Worm (Caenorhabditis elegans): ENCODE results near the gene Y116A8C.27.

Y116A8C.27 gene

DNA sequence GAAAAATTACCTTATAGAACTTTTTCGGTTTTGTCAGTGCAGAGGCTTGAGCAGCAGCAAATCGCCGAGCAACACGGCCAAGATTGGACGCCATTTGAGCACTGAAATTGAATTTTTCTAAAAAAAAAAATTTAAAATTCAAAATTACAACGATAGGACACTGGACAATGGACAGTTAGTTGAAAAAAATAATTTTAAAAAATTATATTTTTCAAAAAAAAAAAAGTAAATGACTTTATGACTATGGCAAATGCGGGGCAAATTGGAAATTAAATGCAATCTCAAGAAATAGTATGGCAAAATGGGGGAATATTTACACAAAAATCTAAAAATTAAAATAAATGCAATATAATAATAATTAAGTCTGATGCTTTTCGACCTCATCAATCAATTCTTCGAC is at the start of gene Y116A8C.27:
Gene Y116A8C.27 (minus strand): TSS at position 101 of the 400 bp plus-strand sequence.
- TF ChIP-seq him-1 (tag; optimal IDR thresholded peaks at IDR 0.05) (no peak), dao-5 (tag; optimal IDR thresholded peaks at IDR 0.05) (no peak), W03F9.2 (tag; optimal IDR thresholded peaks at IDR 0.05) (no peak)

DNA sequence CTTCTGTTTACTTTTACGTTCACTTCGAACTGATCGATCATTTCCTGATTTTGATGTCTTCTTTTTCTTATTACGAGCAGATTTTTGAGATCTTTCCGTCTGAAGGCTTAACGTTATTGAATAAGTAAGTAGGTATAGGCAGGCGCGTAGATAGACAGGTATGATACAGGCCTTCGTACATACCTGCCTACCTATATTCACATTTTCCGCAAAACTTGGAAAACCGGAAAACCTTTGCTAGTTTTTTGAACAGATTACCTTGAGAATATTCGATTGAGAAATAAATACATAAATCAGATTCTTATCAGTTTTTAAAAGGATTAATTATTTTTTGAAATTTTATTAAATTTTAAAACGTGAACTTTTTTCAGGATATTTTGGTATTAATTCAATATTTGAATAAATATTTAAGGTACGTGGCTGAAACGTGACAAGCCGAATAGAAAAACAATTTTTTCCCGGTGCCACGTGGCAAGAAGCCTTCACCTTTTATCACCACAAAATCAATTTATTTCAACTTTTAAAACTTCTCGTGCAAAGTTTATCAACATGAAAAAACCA is 35.0 kb upstream of the Y116A8C.27 start, which contains the start of the genes Y116A8C.37 and Y116A8C.38:
Gene Y116A8C.37 (minus strand): TSS at position 101 of the 561 bp plus-strand sequence.
Gene Y116A8C.38 (plus strand): TSS at position 511 of the 561 bp plus-strand sequence.
- TF ChIP-seq W03F9.2 (tag; optimal IDR thresholded peaks at IDR 0.05): no peak

DNA sequence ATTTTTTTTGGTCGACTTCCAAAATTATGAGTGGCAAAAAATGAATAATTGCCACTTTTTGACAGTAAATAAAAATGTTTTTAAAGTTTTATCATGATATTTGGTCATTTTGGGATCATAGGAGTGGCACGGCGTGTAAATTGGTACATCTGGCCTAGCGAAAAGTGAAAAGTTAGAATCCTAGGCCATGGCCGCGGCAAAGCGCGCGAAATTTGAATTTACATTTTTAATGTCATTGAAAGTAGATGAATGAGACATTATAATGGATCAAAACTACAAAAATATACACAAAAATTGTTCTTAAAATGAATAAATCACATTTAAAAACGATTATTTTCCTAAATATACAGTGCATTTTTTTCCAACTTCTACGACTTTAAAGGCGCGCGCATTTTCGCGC is 30.4 kb upstream of the Y116A8C.27 start:
- no peak for TF ChIP-seq W03F9.2 (tag; optimal IDR thresholded peaks at IDR 0.05)
- TF ChIP-seq him-1 (tag; optimal IDR thresholded peaks at IDR 0.05): no peak
- TF ChIP-seq dao-5 (tag; optimal IDR thresholded peaks at IDR 0.05): no peak

DNA sequence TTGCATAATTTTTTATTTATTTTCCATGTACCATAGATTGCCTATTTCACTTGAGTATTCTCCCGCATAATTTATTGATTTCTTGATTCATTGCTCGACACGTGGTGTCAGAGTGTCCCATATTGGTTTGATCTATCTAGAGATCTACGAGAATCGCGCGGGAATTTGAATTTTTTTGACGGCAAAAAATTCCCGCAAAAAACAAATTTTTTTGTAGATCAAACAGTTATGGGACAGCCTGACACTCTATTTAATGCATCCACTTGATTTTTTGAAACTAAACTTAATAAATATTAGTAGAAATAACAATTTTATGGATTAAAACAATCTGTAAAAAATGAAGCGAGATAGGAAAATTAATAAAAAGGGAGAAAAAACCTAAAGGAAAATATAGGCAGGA is 29.9 kb upstream of the Y116A8C.27 start:
- TF ChIP-seq W03F9.2 (tag; optimal IDR thresholded peaks at IDR 0.05) (no peak), him-1 (tag; optimal IDR thresholded peaks at IDR 0.05) (no peak), dao-5 (tag; optimal IDR thresholded peaks at IDR 0.05) (no peak)

DNA sequence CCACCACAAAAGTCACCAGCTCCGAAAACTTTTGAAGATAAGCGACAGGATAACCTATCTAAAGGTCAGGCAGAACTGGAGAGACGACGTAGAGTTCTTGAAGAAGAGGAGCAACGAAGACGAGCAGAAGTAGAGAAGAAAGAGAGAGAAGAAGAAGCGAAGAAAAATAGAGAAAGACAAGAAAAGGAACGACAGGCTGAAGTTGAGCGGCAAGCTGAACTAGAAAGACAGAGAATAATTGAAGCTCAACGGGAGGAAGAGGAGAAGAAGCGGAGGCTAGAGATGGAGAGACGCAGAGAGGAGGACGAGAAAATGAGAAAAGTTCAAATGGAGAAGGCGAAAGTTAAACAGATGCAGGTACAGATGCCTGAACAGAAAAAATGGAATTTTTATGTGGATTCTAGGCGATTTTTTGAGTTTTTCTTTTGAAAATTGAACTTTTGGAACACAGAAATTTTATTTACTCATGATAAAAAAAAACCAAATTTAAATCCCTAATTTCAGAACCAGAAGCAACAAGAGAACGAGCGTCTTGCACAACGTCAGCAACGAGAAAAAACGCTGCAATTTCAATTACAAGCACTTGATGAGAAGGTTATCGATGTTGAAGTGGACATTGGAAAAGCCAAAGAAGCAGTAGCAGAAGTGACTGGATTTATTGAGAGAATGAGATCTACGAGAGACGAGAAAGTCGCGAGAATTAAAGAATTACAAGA is 25.1 kb upstream of the Y116A8C.27 start:
- no peak for TF ChIP-seq dao-5 (tag; optimal IDR thresholded peaks at IDR 0.05)
- TF ChIP-seq W03F9.2 (tag; optimal IDR thresholded peaks at IDR 0.05): no peak
- TF ChIP-seq him-1 (tag; optimal IDR thresholded peaks at IDR 0.05): no peak

DNA sequence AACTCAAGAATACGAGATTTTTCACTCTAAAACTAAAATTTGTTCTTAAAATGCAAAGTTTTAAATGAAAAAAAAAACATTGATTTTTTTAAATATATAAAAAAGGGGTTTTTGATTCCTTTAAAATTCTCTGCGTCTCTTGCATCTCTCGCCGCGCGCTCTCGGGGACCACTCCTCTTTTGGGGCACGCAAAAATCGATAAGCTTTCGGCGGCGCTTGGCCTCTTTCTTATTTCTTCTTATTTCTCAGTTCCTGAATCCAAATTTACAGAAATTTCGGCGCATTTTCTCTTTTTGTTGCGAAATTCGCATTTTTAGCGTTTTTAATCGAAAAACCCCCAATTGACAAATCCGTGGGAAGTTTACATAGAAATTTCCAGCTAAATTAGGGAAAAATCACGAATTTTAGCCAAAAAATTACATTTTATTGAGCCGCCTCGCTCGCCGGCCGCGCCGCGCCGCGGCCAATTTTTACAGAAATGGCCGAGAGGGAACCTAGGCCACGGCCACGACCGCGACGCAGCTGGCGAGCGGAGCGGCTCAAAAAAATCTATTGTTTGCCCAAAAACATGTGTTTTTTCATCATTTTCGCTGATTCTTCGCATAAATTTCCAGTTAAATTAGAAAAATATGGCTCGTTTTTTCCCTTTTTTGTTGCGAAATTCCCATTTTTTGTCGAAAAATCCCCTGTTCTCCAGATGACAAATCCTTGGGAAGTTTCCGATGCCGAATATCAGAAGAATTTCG is 23.1 kb upstream of the Y116A8C.27 start, which contains the start of gene itsn-1:
Gene itsn-1 (plus strand): TSS at position 696 of the 746 bp plus-strand sequence.
- TF ChIP-seq him-1 (tag; optimal IDR thresholded peaks at IDR 0.05) (no peak), dao-5 (tag; optimal IDR thresholded peaks at IDR 0.05) (no peak), W03F9.2 (tag; optimal IDR thresholded peaks at IDR 0.05) (no peak)

DNA sequence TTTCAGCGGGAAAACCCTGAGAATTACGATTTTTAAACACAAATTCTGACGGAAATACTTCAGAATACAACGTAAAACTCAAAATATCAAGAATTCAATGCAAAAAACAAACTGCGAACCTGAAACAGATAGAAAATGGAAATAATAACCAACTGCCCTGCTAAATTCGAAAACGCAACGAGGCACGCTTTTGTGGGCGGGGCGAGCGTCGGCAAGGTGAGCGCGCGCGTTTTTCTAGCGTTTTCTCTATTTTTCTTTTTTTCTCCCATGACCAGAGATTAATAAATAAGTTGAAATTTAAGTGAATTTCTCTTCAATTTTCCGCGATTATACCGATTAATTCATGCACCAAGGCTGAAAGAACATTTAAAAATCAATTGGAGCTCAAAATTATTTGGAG is 22.5 kb upstream of the Y116A8C.27 start, which contains the start of gene uaf-2:
Gene uaf-2 (minus strand): TSS at position 183 of the 400 bp plus-strand sequence.
- TF ChIP-seq him-1 (tag; optimal IDR thresholded peaks at IDR 0.05) (no peak), W03F9.2 (tag; optimal IDR thresholded peaks at IDR 0.05) (peak; percentile 30), dao-5 (tag; optimal IDR thresholded peaks at IDR 0.05) (no peak)

DNA sequence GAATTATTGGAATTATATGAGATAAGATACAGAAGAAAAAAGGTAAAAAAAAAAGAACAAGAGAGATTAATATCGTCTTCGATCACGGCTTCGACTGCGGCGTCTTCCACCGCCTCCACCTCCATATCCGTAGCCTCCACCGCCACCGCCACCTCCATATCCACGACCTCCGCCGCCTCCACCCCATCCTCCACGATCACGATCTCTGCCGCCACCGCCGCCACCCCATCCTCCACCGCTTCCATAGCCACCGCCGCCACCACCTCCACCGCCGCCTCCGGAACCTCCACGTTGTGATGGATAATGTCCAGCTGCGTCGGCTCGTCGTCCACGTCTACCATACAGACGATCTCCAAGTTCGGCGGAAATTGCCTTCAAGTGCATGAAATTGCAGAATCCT is 20.8 kb upstream of the Y116A8C.27 start:
- no peak for TF ChIP-seq W03F9.2 (tag; optimal IDR thresholded peaks at IDR 0.05)
- TF ChIP-seq dao-5 (tag; optimal IDR thresholded peaks at IDR 0.05): no peak
- TF ChIP-seq him-1 (tag; optimal IDR thresholded peaks at IDR 0.05): no peak

DNA sequence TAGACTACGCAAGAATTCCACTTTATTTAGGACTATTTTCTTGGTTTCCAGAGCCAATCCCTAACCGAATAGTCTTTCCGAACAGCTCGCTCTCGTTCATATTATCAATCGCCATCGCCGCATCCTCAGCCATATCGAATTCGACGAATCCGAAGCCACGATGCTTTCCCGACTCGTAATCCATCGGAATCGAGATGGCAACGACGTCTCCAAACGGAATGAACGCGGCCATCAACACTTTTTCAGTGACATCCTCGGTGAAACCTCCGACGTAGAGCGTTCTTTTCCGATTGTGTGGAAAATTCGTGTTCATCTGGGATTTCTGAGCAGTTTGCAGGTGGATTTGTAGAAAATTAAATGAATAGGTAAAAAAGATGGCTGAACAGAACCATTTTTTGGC is 20.3 kb upstream of the Y116A8C.27 start, which contains the start of gene cyn-13:
Gene cyn-13 (minus strand): TSS at position 313 of the 400 bp plus-strand sequence.
- TF ChIP-seq him-1 (tag; optimal IDR thresholded peaks at IDR 0.05) (no peak), dao-5 (tag; optimal IDR thresholded peaks at IDR 0.05) (no peak), W03F9.2 (tag; optimal IDR thresholded peaks at IDR 0.05) (no peak)

DNA sequence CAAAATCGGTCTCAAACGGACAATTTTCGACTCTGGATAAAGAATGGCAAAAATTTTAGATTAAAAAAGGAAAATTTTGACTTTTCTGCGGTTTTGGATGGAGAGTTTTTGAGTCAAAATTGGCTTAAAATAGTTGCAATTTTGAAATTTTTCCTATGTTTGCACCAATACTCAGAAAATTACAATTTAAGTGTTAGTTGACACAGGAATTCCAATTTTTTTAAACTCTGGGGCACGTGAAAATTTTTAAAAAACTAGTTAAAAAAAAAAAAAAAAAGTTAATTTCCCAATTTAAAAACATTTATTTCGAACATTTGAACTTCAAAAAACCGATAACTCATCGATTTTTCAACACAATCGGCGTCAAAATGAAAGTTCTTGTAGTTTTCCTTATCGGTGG is 15.7 kb upstream of the Y116A8C.27 start, which contains the start of gene Y116A8C.33:
Gene Y116A8C.33 (plus strand): TSS at position 301 of the 400 bp plus-strand sequence.
- TF ChIP-seq W03F9.2 (tag; optimal IDR thresholded peaks at IDR 0.05) (no peak), dao-5 (tag; optimal IDR thresholded peaks at IDR 0.05) (no peak), him-1 (tag; optimal IDR thresholded peaks at IDR 0.05) (no peak)

DNA sequence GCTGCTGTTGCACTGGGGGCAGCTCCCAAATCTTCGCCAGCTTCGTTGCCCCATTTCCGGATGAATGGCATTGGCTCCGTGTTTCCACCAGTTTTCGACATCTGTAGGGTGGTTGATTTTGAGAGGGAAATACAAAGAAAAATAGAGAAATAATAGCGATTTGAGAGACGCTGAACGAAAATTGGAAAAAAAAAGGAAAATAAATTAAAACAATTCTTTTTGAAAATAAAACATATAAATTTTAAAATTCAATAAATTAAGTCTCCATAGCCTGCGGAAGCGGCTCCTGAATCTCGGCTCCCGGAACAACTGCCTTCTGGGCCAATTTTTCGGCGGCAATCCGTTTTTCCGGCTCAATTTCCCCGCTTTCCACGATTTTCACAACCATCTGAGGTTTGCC is 14.8 kb upstream of the Y116A8C.27 start, which contains the start of gene sfa-1:
Gene sfa-1 (minus strand): TSS at position 101 of the 400 bp plus-strand sequence.
- no peak for TF ChIP-seq him-1 (tag; optimal IDR thresholded peaks at IDR 0.05)
- TF ChIP-seq dao-5 (tag; optimal IDR thresholded peaks at IDR 0.05): no peak
- no peak for TF ChIP-seq W03F9.2 (tag; optimal IDR thresholded peaks at IDR 0.05)

DNA sequence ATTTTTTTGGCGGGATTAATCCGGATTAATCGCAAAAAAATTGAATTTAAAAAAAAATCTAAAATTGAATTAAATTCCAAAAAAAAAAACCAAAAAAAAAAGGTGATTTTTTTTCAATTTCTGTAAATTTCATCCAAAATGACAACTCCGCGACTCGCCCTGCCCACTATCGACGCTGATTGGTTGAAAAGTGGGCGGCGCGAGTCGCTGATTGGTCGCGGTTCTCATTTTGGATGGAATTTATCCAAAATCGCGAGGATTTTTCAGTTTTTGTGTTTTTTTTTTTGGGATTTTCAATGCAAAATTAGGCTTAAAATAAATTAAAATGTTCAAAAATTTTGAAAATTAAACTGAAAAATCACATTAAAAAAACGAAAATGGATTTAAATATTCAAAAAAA is 13.4 kb upstream of the Y116A8C.27 start:
- TF ChIP-seq him-1 (tag; optimal IDR thresholded peaks at IDR 0.05): no peak
- no peak for TF ChIP-seq dao-5 (tag; optimal IDR thresholded peaks at IDR 0.05)
- TF ChIP-seq W03F9.2 (tag; optimal IDR thresholded peaks at IDR 0.05): no peak

DNA sequence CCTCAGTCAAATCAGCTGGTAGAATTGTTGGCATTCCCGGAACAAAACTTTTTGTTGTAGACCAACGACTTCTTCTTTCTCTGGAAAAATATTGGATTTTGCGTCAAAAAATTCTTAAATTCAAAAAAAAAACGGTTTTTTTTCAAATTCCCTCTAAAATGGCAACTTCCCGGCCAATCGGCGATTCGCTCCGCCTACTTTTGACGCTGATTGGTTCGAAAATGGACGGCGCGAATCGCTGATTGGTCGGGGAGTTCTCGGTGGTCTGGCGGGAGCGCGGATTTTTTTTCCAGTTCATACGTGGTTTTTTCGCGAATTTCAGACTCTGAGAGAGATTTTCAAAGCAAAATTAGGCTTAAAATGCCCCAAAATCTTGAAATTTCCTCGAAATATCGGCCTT is 12.7 kb upstream of the Y116A8C.27 start:
- TF ChIP-seq W03F9.2 (tag; optimal IDR thresholded peaks at IDR 0.05) (no peak), dao-5 (tag; optimal IDR thresholded peaks at IDR 0.05) (no peak), him-1 (tag; optimal IDR thresholded peaks at IDR 0.05) (no peak)

DNA sequence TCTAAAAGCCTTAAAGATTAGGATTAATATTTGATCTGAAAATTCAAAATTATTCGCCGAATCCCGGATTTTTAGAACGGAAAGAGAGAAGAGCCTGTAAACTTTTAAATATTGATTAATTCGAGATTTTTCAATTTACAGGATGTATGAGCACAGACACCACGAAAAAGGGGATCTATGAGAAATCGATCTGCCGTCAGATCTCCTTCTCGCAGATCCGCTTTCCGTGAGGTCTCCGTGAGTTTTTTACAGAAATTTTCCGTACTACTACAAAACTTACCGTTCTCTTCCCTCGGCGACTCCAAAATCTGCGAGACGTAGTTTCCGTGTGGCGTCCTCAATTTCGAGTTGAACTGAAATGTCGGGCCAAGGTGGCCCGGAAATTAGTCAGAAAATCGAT is 12.1 kb upstream of the Y116A8C.27 start:
- no peak for TF ChIP-seq him-1 (tag; optimal IDR thresholded peaks at IDR 0.05)
- TF ChIP-seq W03F9.2 (tag; optimal IDR thresholded peaks at IDR 0.05): no peak
- TF ChIP-seq dao-5 (tag; optimal IDR thresholded peaks at IDR 0.05): no peak
